Worm (Caenorhabditis elegans): ENCODE results near the gene Y49E10.18.

Y49E10.18 gene

ce11 chrIII:12428799-12429351 lies 17.0 kb downstream of the Y49E10.18 start (continued):
- TF ChIP-seq C17E4.6 (GFP tag; IDR thresholded peaks at IDR 0.05) (no peak), snpc-3.4 (tag; optimal IDR thresholded peaks at IDR 0.05) (peak; percentile 34), rec-8 (tag; optimal IDR thresholded peaks at IDR 0.05) (no peak), F39B2.1 (GFP tag; IDR thresholded peaks at IDR 0.05) (no peak), ztf-26 (tag; optimal IDR thresholded peaks at IDR 0.05) (no peak), efl-1 (GFP tag; optimal IDR thresholded peaks at IDR 0.05) (no peak), let-607 (tag; optimal IDR thresholded peaks at IDR 0.05) (no peak), ets-4 (GFP tag; optimal IDR thresholded peaks at IDR 0.05) (no peak), pbrm-1 (GFP tag; IDR thresholded peaks at IDR 0.05) (no peak), hmg-20 (GFP tag; IDR thresholded peaks at IDR 0.05) (no peak), ceh-79 (tag; optimal IDR thresholded peaks at IDR 0.05) (no peak), hsf-1 (GFP tag; IDR thresholded peaks at IDR 0.05) (0 out of 2 replicates have a peak, but pooled peaks have one; percentile 24), nhr-27 (tag; optimal IDR thresholded peaks at IDR 0.05) (no peak), madf-10 (tag; optimal IDR thresholded peaks at IDR 0.05) (no peak), Y56A3A.18 (GFP tag; IDR thresholded peaks at IDR 0.05) (no peak), tlf-1 (GFP tag; optimal IDR thresholded peaks at IDR 0.05) (no peak), gei-17 (GFP tag; optimal IDR thresholded peaks at IDR 0.05) (no peak), zfh-2 (GFP tag; conservative IDR thresholded peaks at IDR 0.05) (no peak), repo-1 (tag; optimal IDR thresholded peaks at IDR 0.05) (no peak), nfyb-1 (GFP tag; IDR thresholded peaks at IDR 0.05) (0 out of 2 replicates have a peak, but pooled peaks have one; percentile 20), athp-1 (tag; optimal IDR thresholded peaks at IDR 0.05) (peak; percentile 69), mcd-1 (GFP tag; IDR thresholded peaks at IDR 0.05) (peak; percentile 35; the same call in 1 of the 2 replicates), egl-18 (GFP tag; IDR thresholded peaks at IDR 0.05) (no peak), rpc-1 (optimal IDR thresholded peaks at IDR 0.05) (no peak), rpc-1 (tag; optimal IDR thresholded peaks at IDR 0.05) (no peak), dpff-1 (tag; optimal IDR thresholded peaks at IDR 0.05) (no peak), mxl-1 (tag; optimal IDR thresholded peaks at IDR 0.05) (no peak), lin-35 (GFP tag; optimal IDR thresholded peaks at IDR 0.05) (peak in 1 of 3 experiments; percentile 26), F22D6.2 (tag; optimal IDR thresholded peaks at IDR 0.05) (no peak), madf-6 (GFP tag; IDR thresholded peaks at IDR 0.05) (peak; percentile 62), attf-3 (GFP tag; conservative IDR thresholded peaks at IDR 0.05) (no peak), ztf-28 (GFP tag; IDR thresholded peaks at IDR 0.05) (no peak), ztf-22 (GFP tag; optimal IDR thresholded peaks at IDR 0.05) (no peak), let-526 (GFP tag; IDR thresholded peaks at IDR 0.05) (no peak), K11D2.4 (GFP tag; IDR thresholded peaks at IDR 0.05) (no peak), F49E8.2 (tag; optimal IDR thresholded peaks at IDR 0.05; ENCODE audit: insufficient read depth) (peak; percentile 86), somi-1 (GFP tag; optimal IDR thresholded peaks at IDR 0.05) (no peak), aptf-3 (GFP tag; IDR thresholded peaks at IDR 0.05) (no peak), ztf-25 (GFP tag; IDR thresholded peaks at IDR 0.05) (peak; percentile 28; the same call in 1 of the 2 replicates), zim-3 (tag; optimal IDR thresholded peaks at IDR 0.05) (peak; percentile 28), nfya-1 (tag; optimal IDR thresholded peaks at IDR 0.05; ENCODE audit: borderline replicate concordance, insufficient read depth) (no peak), Y79H2A.3 (GFP tag; conservative IDR thresholded peaks at IDR 0.05) (peak; percentile 75; the same call in 1 of the 2 replicates), ztf-6 (GFP tag; IDR thresholded peaks at IDR 0.05) (no peak), unc-62 (GFP tag; optimal IDR thresholded peaks at IDR 0.05) (no peak), B0261.1 (tag; optimal IDR thresholded peaks at IDR 0.05) (no peak), sea-2 (GFP tag; IDR thresholded peaks at IDR 0.05) (no peak), tbp1 (GFP tag; optimal IDR thresholded peaks at IDR 0.05) (peak; percentile 41), lin-40 (tag; optimal IDR thresholded peaks at IDR 0.05) (no peak), atf-7 (tag; optimal IDR thresholded peaks at IDR 0.05) (no peak)
